Worm (Caenorhabditis elegans) whole organism, L4 larva: ENCODE data around the gene C29F9.6.

ENCODE experiments used
- F37D6.2 ChIP-seq: sonication (generic microtip); optimal IDR thresholded peaks from 2 replicates; lab custom pipeline; 2016; ENCODE audit warnings: mild to moderate bottlenecking, missing genetic modification characterization, missing compliant biosample characterization
- F44E2.7 ChIP-seq: fragments of 200-800 bp; sonication (Bioruptor generic); IDR thresholded peaks from 2 replicates; pipeline ENCODE4 v2.1.2; 2022; ENCODE audit warnings: missing genetic modification characterization, missing compliant biosample characterization
- R02D3.7 ChIP-seq: fragments of 150-350 bp; sonication (generic microtip); optimal IDR thresholded peaks from 3 replicates; lab custom pipeline; 2014; ENCODE audit warnings: missing biosample characterization, missing genetic modification characterization
- T20F7.1 ChIP-seq: fragments of 200-800 bp; sonication (Bioruptor generic); optimal IDR thresholded peaks from 2 replicates; lab custom pipeline; 2018; ENCODE audit warnings: mild to moderate bottlenecking, missing genetic modification characterization, missing compliant biosample characterization
- T26A8.4 ChIP-seq: fragments of 200-800 bp; sonication (Bioruptor generic); IDR thresholded peaks from 2 replicates; pipeline ENCODE4 v1.3.6; 2022; ENCODE audit warnings: missing genetic modification characterization, missing compliant biosample characterization
- ZK337.2 ChIP-seq: fragments of 200-800 bp; sonication (Bioruptor generic); IDR thresholded peaks from 2 replicates; pipeline ENCODE4 v1.3.6; 2022; ENCODE audit warnings: missing genetic modification reagents, missing genetic modification characterization, missing compliant biosample characterization
- ZK546.5 ChIP-seq, 2 experiments: sonication (generic microtip); optimal IDR thresholded peaks; 2 replicates each; lab custom pipeline; 2017; ENCODE audit warnings: missing biosample characterization in 2 of 2, missing genetic modification characterization in 2 of 2
- aha-1 ChIP-seq: fragments of 150-350 bp; peaks from one replicate; lab custom pipeline; 2014; ENCODE audit warnings: missing biosample characterization, missing genetic modification characterization
- attf-4 ChIP-seq: sonication (generic microtip); optimal IDR thresholded peaks from 3 replicates; lab custom pipeline; 2017; ENCODE audit warnings: missing biosample characterization, missing genetic modification characterization
- ceh-28 ChIP-seq: fragments of 150-350 bp; optimal IDR thresholded peaks from 2 replicates; lab custom pipeline; 2014; ENCODE audit warnings: missing biosample characterization, missing genetic modification reagents, missing genetic modification characterization
- ceh-32 ChIP-seq: sonication (generic microtip); optimal IDR thresholded peaks from 2 replicates; lab custom pipeline; 2016; ENCODE audit warnings: mild to moderate bottlenecking, missing genetic modification characterization, missing compliant biosample characterization; ENCODE audit not compliant: poor library complexity
- ceh-62 ChIP-seq: sonication (generic microtip); optimal IDR thresholded peaks from 2 replicates; lab custom pipeline; 2017; ENCODE audit warnings: missing biosample characterization, missing genetic modification characterization
- ces-1 ChIP-seq: fragments of 150-350 bp; sonication (generic microtip); optimal IDR thresholded peaks from 4 replicates; lab custom pipeline; 2014; ENCODE audit warnings: missing biosample characterization, missing genetic modification reagents, missing genetic modification characterization
- daf-16 ChIP-seq, 3 experiments: sonication (generic microtip); optimal IDR thresholded peaks; 2 replicates each; lab custom pipeline; 2016 to 2017; ENCODE audit warnings: missing genetic modification characterization in 3 of 3, missing genetic modification reagents in 3 of 3, mild to moderate bottlenecking in 2 of 3, missing compliant biosample characterization in 2 of 3, missing biosample characterization in 1 of 3, moderate library complexity in 1 of 3
- daf-8 ChIP-seq: fragments of 200-800 bp; sonication (Bioruptor generic); IDR thresholded peaks from 2 replicates; pipeline ENCODE4 v1.3.6; 2022; ENCODE audit warnings: missing genetic modification characterization, missing compliant biosample characterization
- dmd-6 ChIP-seq: fragments of 200-800 bp; sonication (Bioruptor generic); IDR thresholded peaks from 2 replicates; pipeline ENCODE4 v1.3.6; 2022; ENCODE audit warnings: missing genetic modification reagents, missing genetic modification characterization, missing compliant biosample characterization
- duxl-1 ChIP-seq: sonication (generic microtip); optimal IDR thresholded peaks from 2 replicates; lab custom pipeline; 2016; ENCODE audit warnings: mild to moderate bottlenecking, missing genetic modification characterization, moderate library complexity, missing compliant biosample characterization; ENCODE audit not compliant: poor library complexity
- dve-1 ChIP-seq: sonication (generic microtip); optimal IDR thresholded peaks from 2 replicates; lab custom pipeline; 2017; ENCODE audit warnings: antibody characterized with exemption, mild to moderate bottlenecking, missing genetic modification characterization, missing compliant biosample characterization; ENCODE audit not compliant: insufficient read depth
- egl-27 ChIP-seq: sonication (generic microtip); optimal IDR thresholded peaks from 3 replicates; lab custom pipeline; 2017; ENCODE audit warnings: missing biosample characterization, missing genetic modification reagents, missing genetic modification characterization
- fkh-10 ChIP-seq: fragments of 150-350 bp; optimal IDR thresholded peaks from 2 replicates; lab custom pipeline; 2014; ENCODE audit warnings: missing biosample characterization, missing genetic modification reagents, missing genetic modification characterization
- hif-1 ChIP-seq, 2 experiments: sonication (generic microtip); optimal IDR thresholded peaks; 2 replicates each; lab custom pipeline; 2016 to 2017; ENCODE audit warnings: missing compliant biosample characterization in 2 of 2, missing genetic modification characterization in 2 of 2, missing genetic modification reagents in 2 of 2, missing genotype in 2 of 2, mild to moderate bottlenecking in 1 of 2
- hlh-11 ChIP-seq: fragments of 200-800 bp; sonication (Bioruptor generic); optimal IDR thresholded peaks from 2 replicates; lab custom pipeline; 2018; ENCODE audit warnings: mild to moderate bottlenecking, missing genetic modification characterization, missing compliant biosample characterization
- lin-29 ChIP-seq: fragments of 200-800 bp; sonication (Bioruptor generic); IDR thresholded peaks from 2 replicates; pipeline ENCODE4 v1.3.6; 2022; ENCODE audit warnings: missing genetic modification reagents, missing genetic modification characterization, missing compliant biosample characterization
- lsy-2 ChIP-seq, 2 experiments: fragments of 150-350 bp in 1 of 2; sonication (generic microtip) in 1 of 2; optimal IDR thresholded peaks; 2 replicates each; lab custom pipeline; 2014 to 2017; ENCODE audit warnings: missing biosample characterization in 2 of 2, missing genetic modification characterization in 2 of 2
- madf-9 ChIP-seq: fragments of 200-800 bp; sonication (Bioruptor generic); conservative IDR thresholded peaks from 2 replicates; pipeline ENCODE4 v1.3.6; 2022; ENCODE audit warnings: missing genetic modification reagents, missing genetic modification characterization, missing compliant biosample characterization
- nhr-11 ChIP-seq: fragments of 150-350 bp; optimal IDR thresholded peaks from 2 replicates; lab custom pipeline; 2014; ENCODE audit warnings: missing biosample characterization, missing genetic modification characterization
- nhr-41 ChIP-seq: fragments of 200-800 bp; sonication (Bioruptor generic); IDR thresholded peaks from 2 replicates; pipeline ENCODE4 v1.3.6; 2022; ENCODE audit warnings: missing genetic modification reagents, missing genetic modification characterization, missing compliant biosample characterization
- pha-4 ChIP-seq, 2 experiments: fragments of 150-350 bp in 1 of 2; fragments of 200-800 bp in 1 of 2; sonication (Bioruptor generic) in 1 of 2; IDR thresholded peaks in 1 of 2; optimal IDR thresholded peaks in 1 of 2; 2 replicates each; pipeline versions ENCODE4 v1.3.6 to Lab custom; 2014 to 2022; ENCODE audit warnings: missing genetic modification characterization in 2 of 2, missing genetic modification reagents in 2 of 2, missing biosample characterization in 1 of 2, missing compliant biosample characterization in 1 of 2
- pqm-1 ChIP-seq: sonication (generic microtip); optimal IDR thresholded peaks from 2 replicates; lab custom pipeline; 2017; ENCODE audit warnings: missing biosample characterization, missing genetic modification characterization
- saeg-2 ChIP-seq: fragments of 200-800 bp; sonication (Bioruptor generic); IDR thresholded peaks from 2 replicates; pipeline ENCODE4 v1.3.6; 2022; ENCODE audit warnings: missing genetic modification reagents, missing genetic modification characterization, missing compliant biosample characterization
- set-16 ChIP-seq: fragments of 200-800 bp; sonication (Bioruptor generic); IDR thresholded peaks from 2 replicates; pipeline ENCODE4 v1.3.6; 2022; ENCODE audit warnings: missing genetic modification reagents, missing genetic modification characterization, missing compliant biosample characterization
- spr-1 ChIP-seq: sonication (generic microtip); optimal IDR thresholded peaks from 2 replicates; lab custom pipeline; 2016; ENCODE audit warnings: mild to moderate bottlenecking, missing genetic modification characterization, missing compliant biosample characterization
- unc-39 ChIP-seq: sonication (generic microtip); optimal IDR thresholded peaks from 2 replicates; lab custom pipeline; 2017; ENCODE audit warnings: missing biosample characterization, missing genetic modification characterization
- unc-62 ChIP-seq, 3 experiments: fragments of 150-350 bp in 1 of 3; sonication (generic microtip); optimal IDR thresholded peaks in 2 of 3; peaks in 1 of 3; 1 replicate in 1 of 3; 2 replicates in 2 of 3; lab custom pipeline; 2014 to 2017; ENCODE audit warnings: missing biosample characterization in 3 of 3, missing genetic modification characterization in 3 of 3, missing genetic modification reagents in 3 of 3, missing genotype in 1 of 3
- vab-7 ChIP-seq: fragments of 200-800 bp; sonication (Bioruptor generic); IDR thresholded peaks from 2 replicates; pipeline ENCODE4 v1.3.6; 2022; ENCODE audit warnings: missing genetic modification reagents, missing genetic modification characterization, missing compliant biosample characterization
- zag-1 ChIP-seq: fragments of 150-350 bp; optimal IDR thresholded peaks from 2 replicates; lab custom pipeline; 2014; ENCODE audit warnings: missing biosample characterization, missing genetic modification characterization

C29F9.6 gene

ce11 chrIII:154168-154567, 39.5 kb downstream of the C29F9.6 start (continued):
- TF ChIP-seq daf-16 (GFP tag; optimal IDR thresholded peaks at IDR 0.05; lab: Kevin White, UChicago) (peak in 1 of 2 experiments; percentile 49), daf-16 (tag; optimal IDR thresholded peaks at IDR 0.05; lab: Kevin White, UChicago) (peak; percentile 86), vab-7 (GFP tag; lab: Robert Waterston, UW) (no peak), R02D3.7 (tag; lab: Kevin White, UChicago) (no peak), unc-62 (GFP tag; optimal IDR thresholded peaks at IDR 0.05 in 1 of 2; lab: Kevin White, UChicago) (no peak), unc-62 (tag; optimal IDR thresholded peaks at IDR 0.05; lab: Kevin White, UChicago) (no peak), ceh-62 (no peak), F37D6.2 (no peak), saeg-2 (GFP tag; lab: Robert Waterston, UW) (no peak), attf-4 (tag; lab: Kevin White, UChicago) (no peak), ceh-32 (no peak), ces-1 (GFP tag; lab: Kevin White, UChicago) (no peak), egl-27 (tag; lab: Kevin White, UChicago) (no peak), unc-39 (no peak), ZK337.2 (GFP tag; lab: Robert Waterston, UW) (no peak), nhr-11 (no peak), daf-8 (GFP tag; lab: Robert Waterston, UW) (no peak), F44E2.7 (GFP tag; lab: Robert Waterston, UW) (no peak), lin-29 (GFP tag; lab: Robert Waterston, UW) (no peak), pqm-1 (tag; lab: Kevin White, UChicago) (peak; percentile 100), T26A8.4 (GFP tag; lab: Robert Waterston, UW) (0 out of 2 replicates have a peak, but pooled peaks have one; percentile 19)
- TF ChIP-seq, all 104 proteins: peak for 19

ce11 chrIII:156645-157044, 41.9 kb downstream of the C29F9.6 start, which contains the start of the genes zig-13 and ver-1:
zig-13 (minus strand) TSS chrIII:156745.
ver-1 (plus strand) TSS chrIII:156824.
- TF ChIP-seq ZK546.5 (tag; optimal IDR thresholded peaks at IDR 0.05; lab: Kevin White, UChicago) (no peak), nhr-11 (no peak), lsy-2 (tag; optimal IDR thresholded peaks at IDR 0.05; lab: Kevin White, UChicago) (no peak), hif-1 (tag; optimal IDR thresholded peaks at IDR 0.05; lab: Kevin White, UChicago) (no peak), zag-1 (tag; lab: Kevin White, UChicago) (no peak), fkh-10 (GFP tag; lab: Kevin White, UChicago) (no peak), F37D6.2 (no peak), dmd-6 (GFP tag; lab: Robert Waterston, UW) (no peak), madf-9 (GFP tag; lab: Robert Waterston, UW) (no peak), hlh-11 (no peak), ceh-28 (tag; lab: Kevin White, UChicago) (no peak), daf-16 (GFP tag; optimal IDR thresholded peaks at IDR 0.05; lab: Kevin White, UChicago) (no peak), daf-16 (tag; optimal IDR thresholded peaks at IDR 0.05; lab: Kevin White, UChicago) (no peak), unc-39 (no peak), T20F7.1 (GFP tag; lab: Kevin White, UChicago) (no peak), nhr-41 (GFP tag; lab: Robert Waterston, UW) (no peak), spr-1 (no peak)

DNA sequence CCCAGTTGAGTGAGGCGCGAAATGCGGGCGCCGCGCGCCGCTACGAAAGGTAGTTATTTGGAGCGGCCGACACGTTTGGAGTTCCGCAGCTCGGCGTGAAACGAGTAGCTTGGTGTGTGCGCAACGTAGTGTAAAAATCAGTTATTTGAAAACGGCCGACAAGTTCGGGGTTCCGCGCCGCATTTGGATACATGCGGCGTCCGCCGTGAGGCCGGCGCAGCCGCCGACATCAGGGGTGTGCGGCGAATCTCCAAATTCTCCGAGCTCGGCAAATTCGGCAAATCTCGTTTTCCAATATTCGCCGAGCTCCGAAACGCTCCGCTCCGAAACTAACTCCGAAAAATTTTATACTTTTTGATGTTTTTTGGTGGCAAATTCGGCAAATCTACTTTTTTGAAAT, 43.3 kb downstream of the C29F9.6 start:
- TF ChIP-seq aha-1 (peak; percentile 17), set-16 (GFP tag; lab: Robert Waterston, UW) (peak; percentile 78), duxl-1 (tag; lab: Kevin White, UChicago) (no peak), dve-1 (no peak)

DNA sequence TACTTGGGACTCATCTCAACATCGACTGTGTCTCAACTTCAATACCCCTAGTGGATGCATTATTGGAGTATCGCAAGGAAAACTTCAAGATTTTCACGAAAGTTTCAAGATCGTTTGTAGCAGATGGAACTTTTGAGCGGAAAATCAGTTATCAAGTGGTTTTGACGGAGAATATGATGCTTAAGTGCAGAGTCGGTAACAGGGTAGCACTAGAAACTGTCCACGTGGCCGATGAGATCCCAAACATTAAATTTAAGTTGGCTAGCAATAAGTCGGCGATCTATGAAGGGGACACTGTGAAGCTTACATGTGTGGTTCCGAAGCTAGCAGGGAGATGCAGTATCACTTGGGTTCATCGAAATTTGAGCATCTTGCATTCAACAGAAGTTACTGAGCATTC, 44.4 kb downstream of the C29F9.6 start:
- peak in 1 of 2 experiments; percentile 90 for TF ChIP-seq unc-62 (GFP tag; optimal IDR thresholded peaks at IDR 0.05 in 1 of 2; lab: Kevin White, UChicago)
- TF ChIP-seq unc-62 (tag; optimal IDR thresholded peaks at IDR 0.05; lab: Kevin White, UChicago): no peak
- TF ChIP-seq F44E2.7 (GFP tag; lab: Robert Waterston, UW): no peak
- no peak for TF ChIP-seq pha-4 (GFP tag; IDR thresholded peaks at IDR 0.05; lab: Robert Waterston, UW)
- no peak for TF ChIP-seq pha-4 (tag; optimal IDR thresholded peaks at IDR 0.05; lab: Kevin White, UChicago)
- TF ChIP-seq, all 104 proteins: peak for 1
